Worm (Caenorhabditis elegans): ENCODE data around the gene F58F12.3.

DNA sequence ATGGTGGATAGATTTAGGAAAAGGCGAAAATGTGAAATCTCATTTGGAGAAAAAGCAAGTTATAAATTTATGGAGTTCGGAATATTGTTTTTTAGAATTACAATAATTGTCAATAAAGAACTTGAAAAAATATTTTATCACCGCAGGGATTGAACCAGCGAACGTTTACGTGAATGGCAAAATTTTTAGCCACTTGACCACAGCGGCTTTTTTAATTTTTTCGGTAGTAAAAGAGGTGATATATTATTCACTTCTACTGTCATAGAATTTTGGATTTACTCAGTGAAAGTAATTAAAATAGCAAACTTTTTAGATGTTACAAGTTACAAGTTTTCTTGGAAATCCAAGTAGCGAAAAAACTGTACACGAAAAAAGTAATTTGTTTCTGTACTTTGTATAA, 32.9 kb downstream of the F58F12.3 start:
- no peak for TF ChIP-seq nhr-11 (tag; optimal IDR thresholded peaks at IDR 0.05)
- no peak for TF ChIP-seq zag-1 (tag; optimal IDR thresholded peaks at IDR 0.05)
- TF ChIP-seq ama-1 (optimal IDR thresholded peaks at IDR 0.05) = no peak
- TF ChIP-seq spr-3 (GFP tag; optimal IDR thresholded peaks at IDR 0.05) = no peak
- no peak for TF ChIP-seq daf-12 (tag; optimal IDR thresholded peaks at IDR 0.05)
- no peak for TF ChIP-seq nhr-28 (tag; optimal IDR thresholded peaks at IDR 0.05)
- no peak for TF ChIP-seq egl-43 (GFP tag; IDR thresholded peaks at IDR 0.05)
- no peak for TF ChIP-seq lin-13 (GFP tag; optimal IDR thresholded peaks at IDR 0.05)
- TF ChIP-seq ces-1 (GFP tag; optimal IDR thresholded peaks at IDR 0.05) = no peak
- TF ChIP-seq nhr-76 (tag; optimal IDR thresholded peaks at IDR 0.05) = no peak
- no peak for TF ChIP-seq dpl-1 (GFP tag; optimal IDR thresholded peaks at IDR 0.05)
- no peak for TF ChIP-seq set-16 (GFP tag; IDR thresholded peaks at IDR 0.05)
- TF ChIP-seq ceh-28 (tag; optimal IDR thresholded peaks at IDR 0.05) = no peak
